Fruit fly (Drosophila melanogaster) whole organism, adult: ENCODE data around the gene CG7369.
"Not testable (repeated sequence)": the region's sequence is repeated elsewhere in the genome, so short reads cannot be mapped to it uniquely, and the experiment has no call there.

Source experiments
- CG11617 ChIP-seq: fragments of 200-800 bp; sonication (Bioruptor generic); optimal IDR thresholded peaks from 2 replicates; lab custom pipeline; 2017; ENCODE audit warnings: mild to moderate bottlenecking, missing biosample characterization, missing genetic modification reagents, missing genetic modification characterization
- CG12768 ChIP-seq: fragments of 200-800 bp; sonication (Bioruptor generic); optimal IDR thresholded peaks from 2 replicates; lab custom pipeline; 2017; ENCODE audit warnings: missing biosample characterization, missing genetic modification characterization, mild to moderate bottlenecking, moderate library complexity, missing genetic modification reagents
- CG14711 ChIP-seq: fragments of 200-800 bp; sonication (Bioruptor generic); optimal IDR thresholded peaks from 2 replicates; lab custom pipeline; 2018; ENCODE audit warnings: missing biosample characterization, mild to moderate bottlenecking, missing genetic modification characterization, moderate library complexity
- CG1620 ChIP-seq: fragments of 200-800 bp; sonication (Bioruptor generic); optimal IDR thresholded peaks from 2 replicates; lab custom pipeline; 2016; ENCODE audit warnings: missing biosample characterization, missing genetic modification characterization
- CG33017 ChIP-seq: fragments of 200-800 bp; sonication (Bioruptor generic); optimal IDR thresholded peaks from 2 replicates; lab custom pipeline; 2018; ENCODE audit warnings: missing biosample characterization, mild to moderate bottlenecking, missing genetic modification characterization, moderate library complexity
- CG5204 ChIP-seq: fragments of 200-800 bp; sonication (Bioruptor generic); optimal IDR thresholded peaks from 2 replicates; lab custom pipeline; 2016; ENCODE audit warnings: missing biosample characterization, missing genetic modification characterization
- CG7045 ChIP-seq: fragments of 200-800 bp; sonication (Bioruptor generic); optimal IDR thresholded peaks from 2 replicates; lab custom pipeline; 2017; ENCODE audit warnings: missing biosample characterization, mild to moderate bottlenecking, missing genetic modification characterization
- CG7101 ChIP-seq: fragments of 200-800 bp; sonication (Bioruptor generic); optimal IDR thresholded peaks from 2 replicates; lab custom pipeline; 2018; ENCODE audit warnings: missing biosample characterization, mild to moderate bottlenecking, missing genetic modification characterization, moderate library complexity
- Clk ChIP-seq: fragments of 200-800 bp; sonication (Bioruptor generic); optimal IDR thresholded peaks from 2 replicates; lab custom pipeline; 2017; ENCODE audit warnings: missing biosample characterization, missing genetic modification characterization
- Crg-1 ChIP-seq: fragments of 200-800 bp; sonication (Bioruptor generic); optimal IDR thresholded peaks from 2 replicates; lab custom pipeline; 2016; ENCODE audit warnings: missing biosample characterization, missing genetic modification characterization
- Hr96 ChIP-seq: fragments of 200-800 bp; sonication (Bioruptor generic); optimal IDR thresholded peaks from 2 replicates; lab custom pipeline; 2016; ENCODE audit warnings: missing biosample characterization, missing genetic modification characterization
- Mnt ChIP-seq: fragments of 200-800 bp; sonication (Bioruptor generic); optimal IDR thresholded peaks from 2 replicates; lab custom pipeline; 2016; ENCODE audit warnings: missing biosample characterization, mild to moderate bottlenecking, missing genetic modification characterization
- bab1 ChIP-seq: fragments of 200-800 bp; sonication (Bioruptor generic); optimal IDR thresholded peaks from 3 replicates; lab custom pipeline; 2019; ENCODE audit warnings: missing biosample characterization, mild to moderate bottlenecking, missing genetic modification characterization, moderate library complexity
- cic ChIP-seq: fragments of 200-800 bp; sonication (Bioruptor generic); optimal IDR thresholded peaks from 2 replicates; lab custom pipeline; 2017; ENCODE audit warnings: missing biosample characterization, mild to moderate bottlenecking, missing genetic modification characterization, moderate library complexity
- cnc ChIP-seq, 2 experiments: fragments of >200 bp; optimal IDR thresholded peaks; 2 replicates each; lab custom pipeline; 2017
- kay ChIP-seq: fragments of 200-800 bp; sonication (Bioruptor generic); peaks from one replicate; lab custom pipeline; 2016; ENCODE audit warnings: missing biosample characterization, missing genetic modification characterization, borderline replicate concordance
- ovo ChIP-seq: fragments of 200-800 bp; sonication (Bioruptor generic); optimal IDR thresholded peaks from 2 replicates; lab custom pipeline; 2016; ENCODE audit warnings: missing biosample characterization, missing genetic modification characterization
- pad ChIP-seq: fragments of 200-800 bp; sonication (Bioruptor generic); optimal IDR thresholded peaks from 3 replicates; lab custom pipeline; 2017; ENCODE audit warnings: missing biosample characterization, missing genetic modification characterization, mild to moderate bottlenecking, moderate library complexity, missing genetic modification reagents
- tj ChIP-seq: fragments of 200-800 bp; sonication (Bioruptor generic); optimal IDR thresholded peaks from 3 replicates; lab custom pipeline; 2017; ENCODE audit warnings: missing biosample characterization, mild to moderate bottlenecking, missing genetic modification characterization, moderate library complexity
- toe ChIP-seq: fragments of 200-800 bp; sonication (Bioruptor generic); optimal IDR thresholded peaks from 2 replicates; lab custom pipeline; 2016; ENCODE audit warnings: missing biosample characterization, missing genetic modification characterization

CG7369 gene

dm6 chr3L:22741389-22742120, at the start of gene CG7369:
Gene CG7369, plus strand, starts transcription at chr3L:22741793.
- TF ChIP-seq cic, result peak; percentile 84
- peak; percentile 83 for TF ChIP-seq CG33017
- peak; percentile 93 for TF ChIP-seq CG5204 (GFP tag; lab: Kevin White, UChicago)
- peak; percentile 88 for TF ChIP-seq CG7101 (tag; lab: Kevin White, UChicago)
- peak; percentile 96 for TF ChIP-seq CG12768 (GFP tag; lab: Kevin White, UChicago)
- peak; percentile 96 for TF ChIP-seq kay (GFP tag; lab: Kevin White, UChicago)
- TF ChIP-seq Crg-1, result peak; percentile 97
- TF ChIP-seq Mnt (GFP tag; lab: Kevin White, UChicago), result peak; percentile 89
- peak; percentile 90 for TF ChIP-seq pad (GFP tag; lab: Kevin White, UChicago)
- TF ChIP-seq CG7045, result peak; percentile 92
- peak; percentile 95 for TF ChIP-seq CG11617 (GFP tag; lab: Kevin White, UChicago)
- TF ChIP-seq Hr96, result peak; percentile 93
- TF ChIP-seq CG14711 (tag; lab: Kevin White, UChicago), result peak; percentile 82
- TF ChIP-seq bab1, result peak; percentile 89
- TF ChIP-seq CG1620 (GFP tag; lab: Kevin White, UChicago), result peak; percentile 97
- peak; percentile 64 for TF ChIP-seq tj (GFP tag; lab: Kevin White, UChicago)
- TF ChIP-seq cnc (optimal IDR thresholded peaks at IDR 0.05; lab: Kevin White, UChicago), result no peak
- TF ChIP-seq Clk (GFP tag; lab: Kevin White, UChicago), result peak; percentile 93
- TF ChIP-seq toe, result peak; percentile 96
- TF ChIP-seq ovo (GFP tag; lab: Kevin White, UChicago), result peak; percentile 92

- not testable (repeated sequence) for TF ChIP-seq CG5204 (GFP tag; lab: Kevin White, UChicago); bab1; Clk (GFP tag; lab: Kevin White, UChicago)
Observed at dm6 chr3L:22692428-22692827, 49.2 kb upstream of the CG7369 start, which contains the start of gene CG14454. Gene CG14454, minus strand, starts transcription at chr3L:22692528.

DNA sequence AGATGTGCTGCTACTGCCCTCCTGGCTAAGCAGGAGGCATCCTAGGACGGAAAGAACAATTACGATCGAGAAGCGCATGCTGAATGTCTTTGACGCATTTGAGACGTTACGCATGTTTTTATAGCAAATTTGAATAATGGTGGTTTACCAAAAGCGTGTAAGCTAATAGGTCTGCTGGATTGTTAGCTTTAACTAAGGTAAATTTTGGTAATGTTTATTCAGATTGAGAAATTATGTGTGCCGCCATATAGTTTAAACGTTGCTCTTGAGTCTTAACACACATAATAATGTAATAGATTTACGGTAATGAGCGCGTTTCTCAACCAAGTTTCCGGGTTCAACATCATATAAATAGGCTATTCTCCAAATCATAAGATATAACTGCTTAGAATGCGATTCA, 47.9 kb upstream of the CG7369 start, which contains the start of the genes CG12546 and CG14453:
Gene CG12546, minus strand, starts transcription at position 101 of the 400 bp plus-strand sequence.
Gene CG14453, plus strand, starts transcription at position 372 of the 400 bp plus-strand sequence.
- no peak for TF ChIP-seq kay (GFP tag; lab: Kevin White, UChicago)
- TF ChIP-seq CG1620 (GFP tag; lab: Kevin White, UChicago), result no peak
- TF ChIP-seq CG12768 (GFP tag; lab: Kevin White, UChicago), result no peak

dm6 chr3L:22695653-22696052, 45.9 kb upstream of the CG7369 start, which contains the start of gene CG14452:
Gene CG14452, plus strand, starts transcription at chr3L:22695953.
- TF ChIP-seq kay (GFP tag; lab: Kevin White, UChicago) (no peak), CG14711 (tag; lab: Kevin White, UChicago) (no peak), Mnt (GFP tag; lab: Kevin White, UChicago) (no peak), cic (no peak), CG7101 (tag; lab: Kevin White, UChicago) (no peak), bab1 (no peak), toe (no peak), ovo (GFP tag; lab: Kevin White, UChicago) (no peak), Hr96 (no peak), Clk (GFP tag; lab: Kevin White, UChicago) (no peak), CG1620 (GFP tag; lab: Kevin White, UChicago) (no peak)

dm6 chr3L:22696930-22697329, 44.7 kb upstream of the CG7369 start, which contains the start of gene CG32453:
Gene CG32453, plus strand, starts transcription at chr3L:22697230.
- TF ChIP-seq bab1; CG5204 (GFP tag; lab: Kevin White, UChicago); Crg-1: not testable (repeated sequence)

DNA sequence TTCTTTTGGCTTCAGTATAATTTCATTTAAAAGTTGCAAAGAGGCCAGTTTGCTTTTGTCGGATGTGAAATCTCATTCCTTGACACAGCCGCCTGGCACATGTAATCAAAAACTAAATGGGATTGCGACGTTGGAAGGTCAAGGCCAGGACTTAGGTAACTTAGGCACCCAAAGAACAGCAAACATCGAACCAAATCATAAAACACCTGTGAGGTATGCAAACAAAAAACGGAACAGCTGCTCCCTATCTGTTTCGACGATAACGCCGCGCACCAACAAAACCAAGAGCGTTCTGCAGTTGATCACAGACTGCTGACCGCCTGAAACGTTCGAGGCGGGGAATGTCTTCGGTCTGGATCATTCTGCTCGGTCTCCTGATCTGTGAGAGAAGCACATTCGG, 42.5 kb upstream of the CG7369 start, which contains the start of gene CG45116:
Gene CG45116, plus strand, starts transcription at position 301 of the 400 bp plus-strand sequence.
- TF ChIP-seq Crg-1 (no peak), Clk (GFP tag; lab: Kevin White, UChicago) (no peak), pad (GFP tag; lab: Kevin White, UChicago) (no peak), ovo (GFP tag; lab: Kevin White, UChicago) (no peak)

DNA sequence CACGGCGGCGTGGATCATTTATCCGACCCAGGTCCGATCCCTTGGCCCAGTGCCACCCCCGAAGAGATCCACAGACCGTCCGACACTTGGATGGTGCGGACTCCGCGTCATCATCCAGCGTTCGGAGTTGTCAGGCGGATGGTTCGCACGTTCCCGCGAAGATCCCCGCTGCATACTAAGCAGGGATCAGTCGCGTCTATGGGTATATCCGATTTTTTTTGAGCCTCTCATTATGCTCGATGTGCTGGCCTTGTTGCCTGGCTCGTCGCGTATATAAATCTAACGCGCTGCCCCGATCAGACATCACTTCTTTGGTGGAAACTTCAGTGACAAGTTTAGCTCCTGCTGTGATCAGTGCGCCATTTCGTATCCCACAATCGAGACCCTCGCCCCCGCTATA, 29.7 kb upstream of the CG7369 start, which contains the start of gene CG11370:
Gene CG11370, plus strand, starts transcription at position 301 of the 400 bp plus-strand sequence.
- TF ChIP-seq CG7101 (tag; lab: Kevin White, UChicago) (no peak), kay (GFP tag; lab: Kevin White, UChicago) (no peak), toe (no peak), Crg-1 (no peak), tj (GFP tag; lab: Kevin White, UChicago) (no peak), CG1620 (GFP tag; lab: Kevin White, UChicago) (no peak), bab1 (no peak), CG33017 (no peak), cnc (optimal IDR thresholded peaks at IDR 0.05; lab: Kevin White, UChicago) (no peak), cic (no peak), CG14711 (tag; lab: Kevin White, UChicago) (no peak), CG5204 (GFP tag; lab: Kevin White, UChicago) (no peak), CG12768 (GFP tag; lab: Kevin White, UChicago) (no peak), Clk (GFP tag; lab: Kevin White, UChicago) (no peak), CG11617 (GFP tag; lab: Kevin White, UChicago) (no peak), Mnt (GFP tag; lab: Kevin White, UChicago) (no peak)
